Worm (Caenorhabditis elegans) whole organism, L3 larva: ENCODE measurements around the gene F58E6.8.
A peak's percentile ranks its signal among the peaks of the same experiment; 100 is the strongest.

Source experiments
- ZK546.5 ChIP-seq: sonication (generic microtip); optimal IDR thresholded peaks from 2 replicates; lab custom pipeline; 2017; ENCODE audit warnings: missing biosample characterization, missing genetic modification characterization
- aly-2 ChIP-seq: fragments of 150-350 bp; optimal IDR thresholded peaks from 2 replicates; lab custom pipeline; 2014; ENCODE audit warnings: missing biosample characterization, missing genetic modification characterization
- ceh-16 ChIP-seq: sonication (generic microtip); optimal IDR thresholded peaks from 2 replicates; lab custom pipeline; 2017; ENCODE audit warnings: missing biosample characterization, missing genetic modification characterization
- ceh-9 ChIP-seq: sonication (generic microtip); optimal IDR thresholded peaks from 2 replicates; lab custom pipeline; 2018; ENCODE audit warnings: missing biosample characterization, missing genetic modification characterization
- egl-5 ChIP-seq: fragments of 150-350 bp; optimal IDR thresholded peaks from 2 replicates; lab custom pipeline; 2017; ENCODE audit warnings: missing biosample characterization, missing genetic modification reagents, missing genetic modification characterization, inconsistent platforms
- elt-1 ChIP-seq: fragments of 150-350 bp; optimal IDR thresholded peaks from 2 replicates; lab custom pipeline; 2014; ENCODE audit warnings: missing biosample characterization, missing genetic modification characterization
- elt-2 ChIP-seq: sonication (generic microtip); optimal IDR thresholded peaks from 2 replicates; lab custom pipeline; 2016; ENCODE audit warnings: missing genetic modification reagents, mild to moderate bottlenecking, missing genetic modification characterization, missing compliant biosample characterization
- elt-3 ChIP-seq, 3 experiments: fragments of 150-350 bp in 1 of 3; sonication (generic microtip) in 2 of 3; optimal IDR thresholded peaks; 2 replicates in 2 of 3; 4 replicates in 1 of 3; lab custom pipeline; 2014 to 2017; ENCODE audit warnings: missing biosample characterization in 3 of 3, missing genetic modification characterization in 3 of 3
- eor-1 ChIP-seq, 2 experiments: fragments of 150-350 bp; optimal IDR thresholded peaks; 2 replicates each; lab custom pipeline; 2014 to 2018; ENCODE audit warnings: missing biosample characterization in 2 of 2, missing genetic modification characterization in 2 of 2
- fkh-10 ChIP-seq: sonication (generic microtip); optimal IDR thresholded peaks from 2 replicates; lab custom pipeline; 2017; ENCODE audit warnings: missing biosample characterization, missing genetic modification reagents, missing genetic modification characterization
- fkh-2 ChIP-seq: fragments of 150-350 bp; optimal IDR thresholded peaks from 2 replicates; lab custom pipeline; 2014; ENCODE audit warnings: missing biosample characterization, missing genetic modification reagents, missing genetic modification characterization
- fos-1 ChIP-seq: fragments of 150-350 bp; optimal IDR thresholded peaks from 2 replicates; lab custom pipeline; 2014; ENCODE audit warnings: missing biosample characterization, missing genetic modification characterization
- jun-1 ChIP-seq: fragments of 150-350 bp; optimal IDR thresholded peaks from 2 replicates; lab custom pipeline; 2014; ENCODE audit warnings: missing biosample characterization, missing genetic modification reagents, missing genetic modification characterization
- lin-15B ChIP-seq: fragments of 150-350 bp; optimal IDR thresholded peaks from 2 replicates; lab custom pipeline; 2014; ENCODE audit warnings: missing biosample characterization, missing genetic modification characterization
- mml-1 ChIP-seq: fragments of 150-350 bp; sonication (generic microtip); optimal IDR thresholded peaks from 3 replicates; lab custom pipeline; 2014; ENCODE audit warnings: missing biosample characterization, missing genetic modification characterization
- nhr-11 ChIP-seq: fragments of 150-350 bp; optimal IDR thresholded peaks from 2 replicates; lab custom pipeline; 2014; ENCODE audit warnings: missing biosample characterization, missing genetic modification characterization
- nhr-12 ChIP-seq: fragments of 150-350 bp; optimal IDR thresholded peaks from 2 replicates; lab custom pipeline; 2014; ENCODE audit warnings: missing biosample characterization, missing genetic modification characterization
- nhr-23 ChIP-seq: fragments of 150-350 bp; optimal IDR thresholded peaks from 2 replicates; lab custom pipeline; 2014; ENCODE audit warnings: missing biosample characterization, missing genetic modification reagents, missing genetic modification characterization
- nhr-237 ChIP-seq: fragments of 150-350 bp; optimal IDR thresholded peaks from 2 replicates; lab custom pipeline; 2014; ENCODE audit warnings: missing biosample characterization, missing genetic modification characterization
- nhr-25 ChIP-seq: sonication (generic microtip); optimal IDR thresholded peaks from 2 replicates; lab custom pipeline; 2017; ENCODE audit warnings: missing biosample characterization, missing genetic modification characterization
- nhr-28 ChIP-seq: fragments of 150-350 bp; optimal IDR thresholded peaks from 2 replicates; lab custom pipeline; 2014; ENCODE audit warnings: missing biosample characterization, missing genetic modification characterization
- nhr-43 ChIP-seq: sonication (generic microtip); optimal IDR thresholded peaks from 2 replicates; lab custom pipeline; 2016; ENCODE audit warnings: mild to moderate bottlenecking, missing genetic modification characterization, missing compliant biosample characterization; ENCODE audit not compliant: poor library complexity, severe bottlenecking
- nhr-67 ChIP-seq: fragments of 150-350 bp; optimal IDR thresholded peaks from 2 replicates; lab custom pipeline; 2014; ENCODE audit warnings: missing biosample characterization, missing genetic modification characterization
- nhr-76 ChIP-seq: fragments of 150-350 bp; sonication (generic microtip); optimal IDR thresholded peaks from 5 replicates; lab custom pipeline; 2014; ENCODE audit warnings: missing biosample characterization, missing genetic modification characterization
- pha-4 ChIP-seq: fragments of 150-350 bp; optimal IDR thresholded peaks from 2 replicates; lab custom pipeline; 2014; ENCODE audit warnings: missing biosample characterization, missing genetic modification reagents, missing genetic modification characterization
- pqm-1 ChIP-seq: fragments of 150-350 bp; optimal IDR thresholded peaks from 2 replicates; lab custom pipeline; 2017; ENCODE audit warnings: missing biosample characterization, missing genetic modification characterization, inconsistent platforms
- snpc-4 ChIP-seq: fragments of 150-350 bp; optimal IDR thresholded peaks from 2 replicates; lab custom pipeline; 2014; ENCODE audit warnings: missing biosample characterization, missing genetic modification characterization
- tbx-2 ChIP-seq: sonication (generic microtip); optimal IDR thresholded peaks from 2 replicates; lab custom pipeline; 2016; ENCODE audit warnings: mild to moderate bottlenecking, missing genetic modification characterization, missing compliant biosample characterization
- unc-62 ChIP-seq: fragments of 150-350 bp; sonication (generic microtip); optimal IDR thresholded peaks from 4 replicates; lab custom pipeline; 2014; ENCODE audit warnings: missing biosample characterization, missing genetic modification reagents, missing genetic modification characterization
- zag-1 ChIP-seq: fragments of 150-350 bp; optimal IDR thresholded peaks from 2 replicates; lab custom pipeline; 2014; ENCODE audit warnings: missing biosample characterization, missing genetic modification characterization
- ztf-11 ChIP-seq: fragments of 150-350 bp; optimal IDR thresholded peaks from 2 replicates; lab custom pipeline; 2014; ENCODE audit warnings: missing biosample characterization, missing genetic modification characterization

F58E6.8 gene

DNA sequence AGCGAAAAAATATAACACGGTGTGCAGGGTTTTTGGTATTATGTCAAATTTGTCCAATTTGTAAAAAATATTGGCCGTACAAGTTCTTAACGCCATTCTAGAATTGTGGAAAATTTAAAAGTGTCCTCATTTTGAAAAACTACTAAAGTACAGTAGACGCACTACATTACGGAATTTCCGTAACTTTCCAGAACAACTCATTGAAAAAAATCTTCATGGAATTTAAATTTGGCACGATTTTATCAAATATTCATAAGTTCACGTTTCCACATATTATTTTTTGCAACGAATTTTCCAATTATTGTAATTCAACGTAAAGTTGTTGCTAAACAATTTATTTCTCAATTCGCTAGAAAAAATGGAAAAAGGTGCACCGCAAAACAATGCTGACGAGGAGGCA, 40.7 kb downstream of the F58E6.8 start, which contains the start of gene F40F9.3:
F40F9.3 (plus strand) TSS at position 301 of the 400 bp plus-strand sequence.
- TF ChIP-seq nhr-76 (tag; lab: Kevin White, UChicago) = no peak
- no peak for TF ChIP-seq mml-1 (tag; lab: Kevin White, UChicago)
- no peak for TF ChIP-seq jun-1
- TF ChIP-seq ztf-11 (tag; lab: Kevin White, UChicago) = no peak
- no peak for TF ChIP-seq elt-3 (tag; optimal IDR thresholded peaks at IDR 0.05; lab: Kevin White, UChicago)
- no peak for TF ChIP-seq ZK546.5 (tag; lab: Kevin White, UChicago)
- no peak for TF ChIP-seq fkh-10 (GFP tag; lab: Kevin White, UChicago)
- TF ChIP-seq ceh-16 (tag; lab: Kevin White, UChicago) = no peak
- TF ChIP-seq tbx-2 (tag; lab: Kevin White, UChicago) = no peak
- no peak for TF ChIP-seq nhr-12 (tag; lab: Kevin White, UChicago)
- TF ChIP-seq aly-2 (tag; lab: Kevin White, UChicago) = no peak
- TF ChIP-seq ceh-9 (tag; lab: Kevin White, UChicago) = no peak
- TF ChIP-seq nhr-28 (tag; lab: Kevin White, UChicago) = no peak
- TF ChIP-seq zag-1 (tag; lab: Kevin White, UChicago) = no peak
- no peak for TF ChIP-seq nhr-67 (tag; lab: Kevin White, UChicago)
- TF ChIP-seq lin-15B (tag; lab: Kevin White, UChicago) = no peak

DNA sequence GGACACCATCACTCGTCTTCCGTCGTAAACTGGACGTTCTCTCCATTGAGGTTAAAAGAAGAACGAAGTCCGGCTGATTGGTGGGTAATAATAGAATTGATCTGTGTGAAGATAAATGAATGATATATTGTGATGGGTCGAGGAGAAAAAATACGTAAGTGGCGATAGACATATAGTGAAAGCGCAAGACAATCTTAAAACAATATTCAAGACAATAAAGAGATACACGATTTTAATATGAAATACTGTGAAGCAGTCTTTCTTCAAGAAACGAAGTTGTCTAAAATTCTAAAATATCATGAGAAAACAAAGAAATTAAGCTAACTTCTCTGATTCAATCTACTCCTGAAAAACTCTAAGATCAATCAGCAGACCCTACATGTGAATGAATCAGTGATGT, 42.1 kb downstream of the F58E6.8 start, which contains the start of gene F40F9.10:
F40F9.10 (minus strand) TSS at position 101 of the 400 bp plus-strand sequence.
- TF ChIP-seq unc-62 (GFP tag; lab: Kevin White, UChicago) = no peak
- TF ChIP-seq egl-5 = no peak
- no peak for TF ChIP-seq nhr-237 (tag; lab: Kevin White, UChicago)
- TF ChIP-seq nhr-23 (tag; lab: Kevin White, UChicago) = no peak
- TF ChIP-seq eor-1 (tag; optimal IDR thresholded peaks at IDR 0.05; lab: Kevin White, UChicago) = no peak
- no peak for TF ChIP-seq fos-1
- no peak for TF ChIP-seq lin-15B (tag; lab: Kevin White, UChicago)
- TF ChIP-seq fkh-2 (tag; lab: Kevin White, UChicago) = no peak
- TF ChIP-seq nhr-25 (tag; lab: Kevin White, UChicago) = no peak
- TF ChIP-seq ceh-9 (tag; lab: Kevin White, UChicago) = no peak
- no peak for TF ChIP-seq pqm-1
- no peak for TF ChIP-seq nhr-67 (tag; lab: Kevin White, UChicago)
- no peak for TF ChIP-seq jun-1
- TF ChIP-seq nhr-43 (tag; lab: Kevin White, UChicago) = no peak
- TF ChIP-seq, all 47 proteins: peak for 0

DNA sequence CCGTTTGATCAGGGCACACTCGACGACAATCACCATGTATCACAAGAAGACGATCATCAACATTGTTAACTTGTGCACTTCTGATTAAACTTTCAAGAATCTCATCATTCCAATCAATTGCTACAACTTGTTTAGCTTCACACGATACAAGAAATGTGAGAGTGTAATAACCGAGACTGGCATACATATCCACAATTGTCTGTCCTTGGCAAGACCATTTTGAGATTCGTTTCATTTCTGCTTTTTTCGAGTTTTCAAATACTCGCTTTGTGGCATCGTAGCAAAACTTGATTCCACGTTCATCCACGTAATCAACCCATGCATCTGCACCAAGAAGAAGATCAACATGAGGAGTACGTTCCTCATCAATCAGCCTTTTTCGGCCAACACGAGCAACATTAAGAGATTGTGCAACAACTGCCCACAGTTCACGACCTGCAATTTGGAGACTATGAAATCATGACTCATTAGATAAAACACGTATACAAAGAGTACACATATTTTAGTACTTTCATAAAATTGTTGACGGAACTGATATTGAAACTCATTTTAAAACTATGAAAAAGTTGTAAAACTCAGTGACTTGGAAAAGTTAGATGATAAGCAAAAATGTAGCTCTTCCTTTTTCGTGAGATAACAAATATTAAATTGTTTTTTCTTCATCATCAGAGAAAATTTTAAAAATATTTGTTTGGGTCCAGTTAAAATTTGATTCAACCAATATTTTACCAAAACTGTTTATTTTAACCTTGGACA, 43.0 kb downstream of the F58E6.8 start:
- TF ChIP-seq jun-1 (peak; percentile 39), elt-2 (tag; lab: Kevin White, UChicago) (peak; percentile 59), elt-1 (tag; lab: Kevin White, UChicago) (no peak), ceh-9 (tag; lab: Kevin White, UChicago) (no peak), pqm-1 (peak; percentile 32)
- TF ChIP-seq, all 47 proteins: peak for 3

DNA sequence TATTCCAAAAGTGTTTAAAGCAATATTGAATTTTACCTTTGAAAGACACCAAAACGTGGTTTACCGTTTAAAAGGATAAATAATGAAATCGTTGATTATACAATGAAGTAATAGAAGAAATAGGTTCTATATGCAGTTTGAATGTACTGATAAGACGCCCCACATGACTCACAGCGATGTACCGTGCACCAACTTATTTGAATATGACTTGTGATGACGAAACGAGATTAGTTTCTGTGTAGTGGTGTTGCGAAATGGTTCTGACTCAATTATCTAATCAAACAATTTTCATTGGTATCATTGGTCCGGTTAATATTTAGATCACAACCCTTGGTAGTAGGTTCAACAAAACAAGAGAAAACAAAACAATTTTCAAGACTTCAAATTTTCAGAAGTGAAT, 44.5 kb downstream of the F58E6.8 start:
- TF ChIP-seq elt-2 (tag; lab: Kevin White, UChicago) (peak; percentile 71), pha-4 (tag; lab: Kevin White, UChicago) (peak; percentile 15), pqm-1 (peak; percentile 79), snpc-4 (no peak)

DNA sequence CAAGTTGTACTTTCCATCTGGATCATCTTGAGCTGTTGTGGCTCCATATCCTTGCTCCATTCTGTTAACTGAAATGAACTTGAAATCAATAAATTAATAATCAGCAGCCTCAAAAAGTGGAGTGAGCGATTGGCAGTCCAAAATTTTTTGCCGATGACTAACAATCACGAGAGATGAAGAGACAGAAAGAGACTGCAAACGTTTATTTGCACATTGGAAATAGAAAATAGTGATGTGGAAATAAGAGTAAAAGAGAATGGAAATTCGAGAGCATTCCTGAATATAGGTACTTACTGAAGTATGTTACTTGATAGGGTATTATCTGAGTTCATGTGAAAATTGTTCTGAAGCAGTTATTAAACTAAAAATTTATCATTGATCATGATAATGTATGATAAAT, 45.9 kb downstream of the F58E6.8 start, which contains the start of gene tag-120:
tag-120 (minus strand) TSS at position 68 of the 400 bp plus-strand sequence.
- TF ChIP-seq pqm-1 = peak; percentile 19
- TF ChIP-seq elt-2 (tag; lab: Kevin White, UChicago) = peak; percentile 32
- TF ChIP-seq pha-4 (tag; lab: Kevin White, UChicago) = peak; percentile 61
- no peak for TF ChIP-seq nhr-43 (tag; lab: Kevin White, UChicago)
- TF ChIP-seq nhr-11 (tag; lab: Kevin White, UChicago) = no peak
